Worm (Caenorhabditis elegans): ENCODE results near the gene lst-4.

The lst-4 gene

ce11 chrIV:14032620-14033501 is 36.8 kb downstream of the lst-4 start (continued):
- TF ChIP-seq F39B2.1 (GFP tag; IDR thresholded peaks at IDR 0.05) (no peak), K11D2.4 (GFP tag; IDR thresholded peaks at IDR 0.05) (peak; percentile 62; the same call in 1 of the 2 replicates), F22D6.2 (tag; optimal IDR thresholded peaks at IDR 0.05) (no peak), B0336.3 (GFP tag; IDR thresholded peaks at IDR 0.05) (peak; percentile 61), F49E8.2 (tag; optimal IDR thresholded peaks at IDR 0.05; ENCODE audit: insufficient read depth) (no peak), atf-7 (tag; optimal IDR thresholded peaks at IDR 0.05) (peak; percentile 74), hrde-1 (tag; optimal IDR thresholded peaks at IDR 0.05; ENCODE audit: borderline replicate concordance) (no peak), egl-44 (GFP tag; IDR thresholded peaks at IDR 0.05) (no peak), ztf-18 (tag; optimal IDR thresholded peaks at IDR 0.05) (no peak), akir-1 (GFP tag; optimal IDR thresholded peaks at IDR 0.05) (no peak), D2030.7 (GFP tag; IDR thresholded peaks at IDR 0.05) (no peak), die-1 (tag; optimal IDR thresholded peaks at IDR 0.05) (no peak), snpc-1.1 (tag; optimal IDR thresholded peaks at IDR 0.05; ENCODE audit: insufficient read depth) (no peak), ztf-28 (GFP tag; IDR thresholded peaks at IDR 0.05) (no peak), F37B4.10 (GFP tag; IDR thresholded peaks at IDR 0.05) (no peak), snpc-1.3 (tag; optimal IDR thresholded peaks at IDR 0.05; ENCODE audit: insufficient read depth) (no peak), B0035.1 (tag; optimal IDR thresholded peaks at IDR 0.05) (no peak), nfya-2 (GFP tag; IDR thresholded peaks at IDR 0.05) (no peak), rec-8 (tag; optimal IDR thresholded peaks at IDR 0.05) (no peak), pha-4 (tag; optimal IDR thresholded peaks at IDR 0.05) (no peak), hmg-20 (GFP tag; IDR thresholded peaks at IDR 0.05) (no peak), lin-40 (tag; optimal IDR thresholded peaks at IDR 0.05) (peak; percentile 89), lag-1 (GFP tag; IDR thresholded peaks at IDR 0.05) (no peak), F57C9.4 (tag; optimal IDR thresholded peaks at IDR 0.05) (no peak), F33H1.4 (GFP tag; IDR thresholded peaks at IDR 0.05) (peak; percentile 25), mel-28 (tag; optimal IDR thresholded peaks at IDR 0.05; ENCODE audit: borderline replicate concordance) (no peak), him-1 (tag; optimal IDR thresholded peaks at IDR 0.05) (no peak), C17E4.6 (GFP tag; IDR thresholded peaks at IDR 0.05) (no peak), cebp-2 (GFP tag; IDR thresholded peaks at IDR 0.05) (no peak), B0019.2 (GFP tag; conservative IDR thresholded peaks at IDR 0.05) (no peak), sptf-2 (GFP tag; optimal IDR thresholded peaks at IDR 0.05) (no peak), F23B12.7 (tag; optimal IDR thresholded peaks at IDR 0.05; ENCODE audit: insufficient read depth) (no peak), mxl-1 (tag; optimal IDR thresholded peaks at IDR 0.05) (no peak), repo-1 (tag; optimal IDR thresholded peaks at IDR 0.05) (no peak), snpc-3.4 (tag; optimal IDR thresholded peaks at IDR 0.05) (no peak), attf-5 (GFP tag; optimal IDR thresholded peaks at IDR 0.05) (peak; percentile 69), madf-8 (GFP tag; conservative IDR thresholded peaks at IDR 0.05) (no peak), cebp-1 (GFP tag; IDR thresholded peaks at IDR 0.05) (no peak), cebp-1 (tag; optimal IDR thresholded peaks at IDR 0.05) (peak; percentile 66), attf-6 (GFP tag; IDR thresholded peaks at IDR 0.05) (no peak), ceh-27 (GFP tag; optimal IDR thresholded peaks at IDR 0.05) (peak; percentile 53), gei-17 (GFP tag; optimal IDR thresholded peaks at IDR 0.05) (peak; percentile 57), ztf-25 (GFP tag; IDR thresholded peaks at IDR 0.05) (no peak), efl-1 (GFP tag; optimal IDR thresholded peaks at IDR 0.05) (no peak), ceh-58 (GFP tag; IDR thresholded peaks at IDR 0.05) (no peak), hmg-1.2 (GFP tag; IDR thresholded peaks at IDR 0.05) (no peak; the same call in 1 of the 2 replicates)

Measured in whole organism, young adult.